Worm (Caenorhabditis elegans) whole organism, young adult: ENCODE results near the gene sex-1.

Experiments used
- B0261.1 ChIP-seq: sonication (generic microtip); optimal IDR thresholded peaks from 2 replicates; lab custom pipeline; 2016; ENCODE audit warnings: mild to moderate bottlenecking, missing genetic modification characterization, moderate library complexity, missing compliant biosample characterization
- C17E4.6 ChIP-seq: fragments of 200-800 bp; sonication (Bioruptor generic); IDR thresholded peaks from 2 replicates; pipeline ENCODE4 v1.3.6; 2022; ENCODE audit warnings: missing genetic modification reagents, missing genetic modification characterization, missing compliant biosample characterization
- F55B11.4 ChIP-seq: sonication (generic microtip); optimal IDR thresholded peaks from 2 replicates; lab custom pipeline; 2016; ENCODE audit warnings: missing compliant biosample characterization, missing genetic modification characterization, borderline replicate concordance; ENCODE audit not compliant: insufficient read depth
- K11D2.4 ChIP-seq: fragments of 200-800 bp; sonication (Bioruptor generic); IDR thresholded peaks from 2 replicates; pipeline ENCODE4 v1.3.6; 2022; ENCODE audit warnings: missing genetic modification reagents, missing genetic modification characterization, missing compliant biosample characterization
- Y53F4B.3 ChIP-seq: fragments of 200-800 bp; sonication (Bioruptor generic); IDR thresholded peaks from 2 replicates; pipeline ENCODE4 v1.3.6; 2022; ENCODE audit warnings: missing genetic modification reagents, missing genetic modification characterization, missing compliant biosample characterization
- akir-1 ChIP-seq: fragments of 200-800 bp; sonication (Bioruptor generic); optimal IDR thresholded peaks from 2 replicates; lab custom pipeline; 2018; ENCODE audit warnings: mild to moderate bottlenecking, missing genetic modification characterization, moderate library complexity, missing compliant biosample characterization
- cebp-1 ChIP-seq, 2 experiments: fragments of 200-800 bp in 1 of 2; sonication (Bioruptor generic) in 1 of 2; sonication (generic microtip) in 1 of 2; IDR thresholded peaks in 1 of 2; optimal IDR thresholded peaks in 1 of 2; 2 replicates each; pipeline versions ENCODE4 v1.3.6 to Lab custom; 2017 to 2022; ENCODE audit warnings: missing compliant biosample characterization in 2 of 2, missing genetic modification characterization in 2 of 2, mild to moderate bottlenecking in 1 of 2, missing genetic modification reagents in 1 of 2, moderate library complexity in 1 of 2
- ceh-79 ChIP-seq: sonication (generic microtip); optimal IDR thresholded peaks from 2 replicates; lab custom pipeline; 2017; ENCODE audit warnings: mild to moderate bottlenecking, missing genetic modification characterization, missing compliant biosample characterization
- efl-1 ChIP-seq: fragments of 150-350 bp; optimal IDR thresholded peaks from 2 replicates; lab custom pipeline; 2014; ENCODE audit warnings: missing biosample characterization, missing genetic modification reagents, missing genetic modification characterization
- egl-44 ChIP-seq: fragments of 200-800 bp; sonication (Bioruptor generic); IDR thresholded peaks from 2 replicates; pipeline ENCODE4 v1.3.6; 2022; ENCODE audit warnings: missing genetic modification reagents, missing genetic modification characterization, missing compliant biosample characterization
- fkh-3 ChIP-seq: sonication (generic microtip); optimal IDR thresholded peaks from 2 replicates; lab custom pipeline; 2016; ENCODE audit warnings: mild to moderate bottlenecking, missing genetic modification characterization, missing compliant biosample characterization
- lag-1 ChIP-seq: fragments of 200-800 bp; sonication (Bioruptor generic); IDR thresholded peaks from 2 replicates; pipeline ENCODE4 v1.3.6; 2022; ENCODE audit warnings: missing genetic modification reagents, missing genetic modification characterization, missing compliant biosample characterization
- let-526 ChIP-seq: fragments of 200-800 bp; sonication (Bioruptor generic); IDR thresholded peaks from 2 replicates; pipeline ENCODE4 v1.3.6; 2022; ENCODE audit warnings: missing genetic modification reagents, missing genetic modification characterization, missing compliant biosample characterization
- lir-1 ChIP-seq: fragments of 200-800 bp; sonication (Bioruptor generic); conservative IDR thresholded peaks from 2 replicates; pipeline ENCODE4 v1.3.6; 2022; ENCODE audit warnings: missing genetic modification reagents, missing genetic modification characterization, missing compliant biosample characterization
- mel-28 ChIP-seq: sonication (generic microtip); optimal IDR thresholded peaks from 2 replicates; lab custom pipeline; 2016; ENCODE audit warnings: borderline replicate concordance, mild to moderate bottlenecking, missing genetic modification characterization, missing compliant biosample characterization
- mes-4 ChIP-seq: sonication (generic microtip); optimal IDR thresholded peaks from 2 replicates; lab custom pipeline; 2016; ENCODE audit warnings: missing genotype, missing genetic modification characterization, missing compliant biosample characterization
- nfyb-1 ChIP-seq: fragments of 200-800 bp; sonication (Bioruptor generic); IDR thresholded peaks from 2 replicates; pipeline ENCODE4 v1.3.6; 2022; ENCODE audit warnings: missing genetic modification reagents, missing genetic modification characterization, missing compliant biosample characterization
- pbrm-1 ChIP-seq: fragments of 200-800 bp; sonication (Bioruptor generic); IDR thresholded peaks from 2 replicates; pipeline ENCODE4 v1.3.6; 2022; ENCODE audit warnings: missing genetic modification reagents, missing genetic modification characterization, missing compliant biosample characterization
- rcor-1 ChIP-seq: fragments of 200-800 bp; sonication (Bioruptor generic); IDR thresholded peaks from 2 replicates; pipeline ENCODE4 v1.3.6; 2022; ENCODE audit warnings: missing genetic modification reagents, missing genetic modification characterization, missing compliant biosample characterization
- repo-1 ChIP-seq: sonication (generic microtip); optimal IDR thresholded peaks from 2 replicates; lab custom pipeline; 2017; ENCODE audit warnings: mild to moderate bottlenecking, missing genetic modification characterization, missing compliant biosample characterization
- snpc-1.1 ChIP-seq: sonication (generic microtip); optimal IDR thresholded peaks from 2 replicates; lab custom pipeline; 2017; ENCODE audit warnings: missing genetic modification characterization, mild to moderate bottlenecking, missing compliant biosample characterization, antibody characterized with exemption, moderate library complexity, missing genotype, missing genetic modification reagents; ENCODE audit not compliant: insufficient read depth
- tbp1 ChIP-seq: fragments of 200-800 bp; sonication (Bioruptor generic); optimal IDR thresholded peaks from 2 replicates; lab custom pipeline; 2018; ENCODE audit warnings: mild to moderate bottlenecking, missing genetic modification characterization, missing compliant biosample characterization
- zfh-2 ChIP-seq: fragments of 200-800 bp; sonication (Bioruptor generic); conservative IDR thresholded peaks from 2 replicates; pipeline ENCODE4 v1.3.6; 2022; ENCODE audit warnings: missing genetic modification reagents, missing genetic modification characterization, missing compliant biosample characterization
- ztf-18 ChIP-seq: sonication (generic microtip); optimal IDR thresholded peaks from 2 replicates; lab custom pipeline; 2016; ENCODE audit warnings: missing genotype, mild to moderate bottlenecking, missing genetic modification characterization, missing compliant biosample characterization

sex-1 gene

DNA sequence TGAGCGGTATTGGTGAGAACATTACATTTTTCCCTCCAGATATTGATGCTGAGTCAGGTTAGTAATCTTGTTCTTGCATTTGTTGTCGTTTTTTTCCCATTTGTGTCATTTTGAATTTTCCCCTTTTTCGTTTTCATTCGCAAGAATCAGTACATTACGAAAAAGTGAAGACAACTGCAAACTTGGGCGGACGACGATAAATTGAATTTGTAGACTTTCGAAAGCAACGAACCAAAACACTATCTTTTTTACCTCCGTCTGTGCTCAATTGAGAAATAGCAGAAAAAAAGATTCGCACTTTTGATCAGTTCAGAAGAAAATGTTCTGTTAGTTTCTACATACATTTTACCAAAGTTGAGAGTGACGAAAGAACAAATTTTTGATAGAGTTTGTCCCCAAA lies 50.1 kb downstream of the sex-1 start:
- TF ChIP-seq lir-1, result no peak
- no peak for TF ChIP-seq tbp1 (GFP tag; lab: Kevin White, UChicago)
- TF ChIP-seq mel-28 (tag; lab: Kevin White, UChicago), result no peak
- no peak for TF ChIP-seq C17E4.6 (GFP tag; lab: Robert Waterston, UW)
- no peak for TF ChIP-seq Y53F4B.3 (GFP tag; lab: Robert Waterston, UW)
- TF ChIP-seq snpc-1.1 (tag; lab: Kevin White, UChicago), result no peak
- no peak for TF ChIP-seq egl-44 (GFP tag; lab: Robert Waterston, UW)
- TF ChIP-seq zfh-2 (GFP tag; lab: Robert Waterston, UW), result no peak
- no peak for TF ChIP-seq K11D2.4 (GFP tag; lab: Robert Waterston, UW)
- no peak for TF ChIP-seq lag-1 (GFP tag; lab: Robert Waterston, UW)
- no peak for TF ChIP-seq efl-1
- no peak for TF ChIP-seq pbrm-1 (GFP tag; lab: Robert Waterston, UW)

DNA sequence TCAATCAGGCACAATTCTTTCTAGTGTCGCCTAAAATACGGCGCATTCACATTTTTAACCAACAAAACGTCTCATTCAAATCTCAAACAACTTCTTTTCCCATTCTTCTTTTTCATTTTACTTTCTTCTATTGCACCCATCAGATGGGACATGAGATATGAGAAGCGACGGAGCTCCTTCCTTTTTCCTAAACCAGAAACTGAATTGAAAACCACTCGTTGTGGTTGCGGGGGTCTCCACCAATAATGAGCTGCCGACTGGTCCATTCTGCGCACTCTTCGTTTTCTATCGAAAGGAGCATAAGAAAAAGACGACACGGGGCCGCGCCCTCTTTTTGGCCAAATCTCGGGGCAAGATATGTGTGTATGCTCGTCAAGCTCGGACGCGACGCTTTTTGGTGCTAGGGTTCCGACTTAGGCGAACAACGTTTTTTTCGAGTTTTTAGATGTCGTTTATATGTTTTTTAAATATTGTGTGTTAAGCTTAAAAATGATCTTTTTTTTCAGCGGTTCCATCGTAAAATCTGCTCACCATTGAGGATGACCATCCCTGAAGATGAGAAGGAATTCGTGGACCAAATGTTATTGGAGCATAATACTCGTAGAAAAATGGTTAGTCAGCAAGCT lies 50.8 kb downstream of the sex-1 start, which contains the start of gene F09B9.5:
Gene F09B9.5, plus strand, starts transcription at position 501 of the 626 bp plus-strand sequence.
- TF ChIP-seq B0261.1 (tag; lab: Kevin White, UChicago) (no peak), ceh-79 (tag; lab: Kevin White, UChicago) (no peak), akir-1 (GFP tag; lab: Kevin White, UChicago) (no peak), K11D2.4 (GFP tag; lab: Robert Waterston, UW) (no peak), let-526 (GFP tag; lab: Robert Waterston, UW) (no peak), repo-1 (tag; lab: Kevin White, UChicago) (no peak), rcor-1 (GFP tag; lab: Robert Waterston, UW) (no peak), cebp-1 (GFP tag; IDR thresholded peaks at IDR 0.05; lab: Robert Waterston, UW) (no peak), cebp-1 (tag; optimal IDR thresholded peaks at IDR 0.05; lab: Kevin White, UChicago) (no peak), F55B11.4 (tag; lab: Kevin White, UChicago) (no peak), mes-4 (tag; lab: Kevin White, UChicago) (no peak), nfyb-1 (no peak), fkh-3 (tag; lab: Kevin White, UChicago) (no peak), ztf-18 (tag; lab: Kevin White, UChicago) (no peak)
